Worm (Caenorhabditis elegans) whole organism, L4 larva: ENCODE results near the gene arrd-16.

Source experiments
- D1046.2 ChIP-seq: fragments of 200-800 bp; sonication (Bioruptor generic); IDR thresholded peaks from 2 replicates; pipeline ENCODE4 v1.3.6; 2022; ENCODE audit warnings: missing genetic modification characterization, missing compliant biosample characterization
- F10B5.3 ChIP-seq: sonication (generic microtip); optimal IDR thresholded peaks from 2 replicates; lab custom pipeline; 2016; ENCODE audit warnings: mild to moderate bottlenecking, missing genetic modification characterization, missing compliant biosample characterization
- F37D6.2 ChIP-seq: sonication (generic microtip); optimal IDR thresholded peaks from 2 replicates; lab custom pipeline; 2016; ENCODE audit warnings: mild to moderate bottlenecking, missing genetic modification characterization, missing compliant biosample characterization
- Y105C5A.15 ChIP-seq: fragments of 200-800 bp; sonication (Bioruptor generic); IDR thresholded peaks from 2 replicates; pipeline ENCODE4 v1.3.6; 2022; ENCODE audit warnings: missing genetic modification characterization, missing compliant biosample characterization
- Y48G9A.11 ChIP-seq: fragments of 200-800 bp; sonication (Bioruptor generic); IDR thresholded peaks from 2 replicates; pipeline ENCODE4 v1.3.6; 2022; ENCODE audit warnings: missing genetic modification reagents, missing genetic modification characterization, missing compliant biosample characterization
- Y5F2A.4 ChIP-seq: fragments of 200-800 bp; sonication (Bioruptor generic); optimal IDR thresholded peaks from 2 replicates; lab custom pipeline; 2018; ENCODE audit warnings: mild to moderate bottlenecking, missing genetic modification characterization, missing compliant biosample characterization
- Y75B8A.6 ChIP-seq: fragments of 200-800 bp; sonication (Bioruptor generic); IDR thresholded peaks from 2 replicates; pipeline ENCODE4 v1.3.6; 2022; ENCODE audit warnings: missing genetic modification reagents, missing genetic modification characterization, missing compliant biosample characterization
- ZK337.2 ChIP-seq: fragments of 200-800 bp; sonication (Bioruptor generic); IDR thresholded peaks from 2 replicates; pipeline ENCODE4 v1.3.6; 2022; ENCODE audit warnings: missing genetic modification reagents, missing genetic modification characterization, missing compliant biosample characterization
- aha-1 ChIP-seq: fragments of 150-350 bp; peaks from one replicate; lab custom pipeline; 2014; ENCODE audit warnings: missing biosample characterization, missing genetic modification characterization
- aly-2 ChIP-seq: sonication (generic microtip); optimal IDR thresholded peaks from 2 replicates; lab custom pipeline; 2018; ENCODE audit warnings: missing biosample characterization, missing genetic modification characterization
- ama-1 ChIP-seq: fragments of 150-350 bp; optimal IDR thresholded peaks from 2 replicates; lab custom pipeline; 2014; ENCODE audit warnings: inconsistent platforms, mixed read lengths
- attf-4 ChIP-seq: sonication (generic microtip); optimal IDR thresholded peaks from 3 replicates; lab custom pipeline; 2017; ENCODE audit warnings: missing biosample characterization, missing genetic modification characterization
- ceh-20 ChIP-seq: fragments of 200-800 bp; sonication (Bioruptor generic); IDR thresholded peaks from 2 replicates; pipeline ENCODE4 v1.3.6; 2022; ENCODE audit warnings: missing genetic modification reagents, missing genetic modification characterization, missing compliant biosample characterization
- ceh-28 ChIP-seq: fragments of 150-350 bp; optimal IDR thresholded peaks from 2 replicates; lab custom pipeline; 2014; ENCODE audit warnings: missing biosample characterization, missing genetic modification reagents, missing genetic modification characterization
- ceh-32 ChIP-seq: sonication (generic microtip); optimal IDR thresholded peaks from 2 replicates; lab custom pipeline; 2016; ENCODE audit warnings: mild to moderate bottlenecking, missing genetic modification characterization, missing compliant biosample characterization; ENCODE audit not compliant: poor library complexity
- daf-12 ChIP-seq: fragments of 150-350 bp; optimal IDR thresholded peaks from 2 replicates; lab custom pipeline; 2014; ENCODE audit warnings: missing biosample characterization, missing genetic modification reagents, missing genetic modification characterization
- daf-16 ChIP-seq, 3 experiments: sonication (generic microtip); optimal IDR thresholded peaks; 2 replicates each; lab custom pipeline; 2016 to 2017; ENCODE audit warnings: missing genetic modification characterization in 3 of 3, missing genetic modification reagents in 3 of 3, mild to moderate bottlenecking in 2 of 3, missing compliant biosample characterization in 2 of 3, missing biosample characterization in 1 of 3, moderate library complexity in 1 of 3
- daf-19 ChIP-seq: fragments of 200-800 bp; sonication (Bioruptor generic); conservative IDR thresholded peaks from 2 replicates; pipeline ENCODE4 v1.3.6; 2022; ENCODE audit warnings: missing genetic modification characterization, missing compliant biosample characterization
- daf-8 ChIP-seq: fragments of 200-800 bp; sonication (Bioruptor generic); IDR thresholded peaks from 2 replicates; pipeline ENCODE4 v1.3.6; 2022; ENCODE audit warnings: missing genetic modification characterization, missing compliant biosample characterization
- dmd-6 ChIP-seq: fragments of 200-800 bp; sonication (Bioruptor generic); IDR thresholded peaks from 2 replicates; pipeline ENCODE4 v1.3.6; 2022; ENCODE audit warnings: missing genetic modification reagents, missing genetic modification characterization, missing compliant biosample characterization
- dmd-8 ChIP-seq: fragments of 200-800 bp; sonication (Bioruptor generic); IDR thresholded peaks from 2 replicates; pipeline ENCODE4 v1.3.6; 2022; ENCODE audit warnings: missing genetic modification characterization, missing compliant biosample characterization
- dve-1 ChIP-seq: sonication (generic microtip); optimal IDR thresholded peaks from 2 replicates; lab custom pipeline; 2017; ENCODE audit warnings: antibody characterized with exemption, mild to moderate bottlenecking, missing genetic modification characterization, missing compliant biosample characterization; ENCODE audit not compliant: insufficient read depth
- fkh-10 ChIP-seq: fragments of 150-350 bp; optimal IDR thresholded peaks from 2 replicates; lab custom pipeline; 2014; ENCODE audit warnings: missing biosample characterization, missing genetic modification reagents, missing genetic modification characterization
- fos-1 ChIP-seq: fragments of 150-350 bp; optimal IDR thresholded peaks from 2 replicates; lab custom pipeline; 2014; ENCODE audit warnings: missing biosample characterization, missing genetic modification characterization
- hlh-11 ChIP-seq: fragments of 200-800 bp; sonication (Bioruptor generic); optimal IDR thresholded peaks from 2 replicates; lab custom pipeline; 2018; ENCODE audit warnings: mild to moderate bottlenecking, missing genetic modification characterization, missing compliant biosample characterization
- hmg-1.1 ChIP-seq: fragments of 200-800 bp; sonication (Bioruptor generic); IDR thresholded peaks from 2 replicates; pipeline ENCODE4 v1.3.6; 2022; ENCODE audit warnings: missing genetic modification reagents, missing genetic modification characterization, missing compliant biosample characterization
- jun-1 ChIP-seq: fragments of 150-350 bp; optimal IDR thresholded peaks from 2 replicates; lab custom pipeline; 2014; ENCODE audit warnings: missing biosample characterization, missing genetic modification reagents, missing genetic modification characterization
- lin-1 ChIP-seq: fragments of 200-800 bp; sonication (Bioruptor generic); IDR thresholded peaks from 2 replicates; pipeline ENCODE4 v1.3.6; 2022; ENCODE audit warnings: missing genetic modification reagents, missing genetic modification characterization, missing compliant biosample characterization
- lin-15B ChIP-seq: fragments of 150-350 bp; sonication (generic microtip); optimal IDR thresholded peaks from 3 replicates; lab custom pipeline; 2014; ENCODE audit warnings: missing biosample characterization, missing genetic modification characterization
- lin-29 ChIP-seq: fragments of 200-800 bp; sonication (Bioruptor generic); IDR thresholded peaks from 2 replicates; pipeline ENCODE4 v1.3.6; 2022; ENCODE audit warnings: missing genetic modification reagents, missing genetic modification characterization, missing compliant biosample characterization
- lin-39 ChIP-seq: fragments of 150-350 bp; optimal IDR thresholded peaks from 2 replicates; lab custom pipeline; 2014; ENCODE audit warnings: missing biosample characterization, missing genetic modification reagents, missing genetic modification characterization
- lsy-2 ChIP-seq, 2 experiments: fragments of 150-350 bp in 1 of 2; sonication (generic microtip) in 1 of 2; optimal IDR thresholded peaks; 2 replicates each; lab custom pipeline; 2014 to 2017; ENCODE audit warnings: missing biosample characterization in 2 of 2, missing genetic modification characterization in 2 of 2
- madf-9 ChIP-seq: fragments of 200-800 bp; sonication (Bioruptor generic); conservative IDR thresholded peaks from 2 replicates; pipeline ENCODE4 v1.3.6; 2022; ENCODE audit warnings: missing genetic modification reagents, missing genetic modification characterization, missing compliant biosample characterization
- mep-1 ChIP-seq: fragments of 150-350 bp; sonication (generic microtip); optimal IDR thresholded peaks from 3 replicates; lab custom pipeline; 2014; ENCODE audit warnings: missing biosample characterization, missing genetic modification characterization
- mxl-3 ChIP-seq: fragments of 200-800 bp; sonication (Bioruptor generic); optimal IDR thresholded peaks from 2 replicates; lab custom pipeline; 2018; ENCODE audit warnings: mild to moderate bottlenecking, missing genetic modification characterization, missing compliant biosample characterization
- nhr-10 ChIP-seq: fragments of 150-350 bp; optimal IDR thresholded peaks from 2 replicates; lab custom pipeline; 2014; ENCODE audit warnings: missing biosample characterization, missing genetic modification characterization
- nhr-11 ChIP-seq: fragments of 150-350 bp; optimal IDR thresholded peaks from 2 replicates; lab custom pipeline; 2014; ENCODE audit warnings: missing biosample characterization, missing genetic modification characterization
- nhr-25 ChIP-seq: sonication (generic microtip); optimal IDR thresholded peaks from 2 replicates; lab custom pipeline; 2017; ENCODE audit warnings: missing genetic modification characterization, mild to moderate bottlenecking, missing compliant biosample characterization, antibody characterized with exemption, moderate library complexity, borderline replicate concordance; ENCODE audit not compliant: insufficient read depth
- nhr-28 ChIP-seq: fragments of 150-350 bp; optimal IDR thresholded peaks from 2 replicates; lab custom pipeline; 2014; ENCODE audit warnings: missing biosample characterization, missing genetic modification characterization
- nhr-41 ChIP-seq: fragments of 200-800 bp; sonication (Bioruptor generic); IDR thresholded peaks from 2 replicates; pipeline ENCODE4 v1.3.6; 2022; ENCODE audit warnings: missing genetic modification reagents, missing genetic modification characterization, missing compliant biosample characterization
- php-3 ChIP-seq: fragments of 200-800 bp; sonication (Bioruptor generic); IDR thresholded peaks from 2 replicates; pipeline ENCODE4 v1.3.6; 2022; ENCODE audit warnings: missing genetic modification reagents, missing genetic modification characterization, missing compliant biosample characterization
- pqm-1 ChIP-seq: sonication (generic microtip); optimal IDR thresholded peaks from 2 replicates; lab custom pipeline; 2017; ENCODE audit warnings: missing biosample characterization, missing genetic modification characterization
- skn-1 ChIP-seq: fragments of 150-350 bp; optimal IDR thresholded peaks from 2 replicates; lab custom pipeline; 2014; ENCODE audit warnings: missing biosample characterization, missing genetic modification characterization
- spr-1 ChIP-seq: sonication (generic microtip); optimal IDR thresholded peaks from 2 replicates; lab custom pipeline; 2016; ENCODE audit warnings: mild to moderate bottlenecking, missing genetic modification characterization, missing compliant biosample characterization
- tag-97 ChIP-seq: fragments of 200-800 bp; sonication (Bioruptor generic); IDR thresholded peaks from 2 replicates; pipeline ENCODE4 v1.3.6; 2022; ENCODE audit warnings: missing genetic modification characterization, missing compliant biosample characterization
- tra-1 ChIP-seq: fragments of 200-800 bp; sonication (Bioruptor generic); IDR thresholded peaks from 2 replicates; pipeline ENCODE4 v1.3.6; 2022; ENCODE audit warnings: missing genetic modification reagents, missing genetic modification characterization, missing compliant biosample characterization
- unc-130 ChIP-seq: sonication (generic microtip); optimal IDR thresholded peaks from 2 replicates; lab custom pipeline; 2016; ENCODE audit warnings: missing genetic modification reagents, missing genetic modification characterization, missing compliant biosample characterization
- unc-62 ChIP-seq, 3 experiments: fragments of 150-350 bp in 1 of 3; sonication (generic microtip); optimal IDR thresholded peaks in 2 of 3; peaks in 1 of 3; 1 replicate in 1 of 3; 2 replicates in 2 of 3; lab custom pipeline; 2014 to 2017; ENCODE audit warnings: missing biosample characterization in 3 of 3, missing genetic modification characterization in 3 of 3, missing genetic modification reagents in 3 of 3, missing genotype in 1 of 3
- vab-7 ChIP-seq: fragments of 200-800 bp; sonication (Bioruptor generic); IDR thresholded peaks from 2 replicates; pipeline ENCODE4 v1.3.6; 2022; ENCODE audit warnings: missing genetic modification reagents, missing genetic modification characterization, missing compliant biosample characterization
- zag-1 ChIP-seq: fragments of 150-350 bp; optimal IDR thresholded peaks from 2 replicates; lab custom pipeline; 2014; ENCODE audit warnings: missing biosample characterization, missing genetic modification characterization
- zip-11 ChIP-seq: fragments of 200-800 bp; sonication (Bioruptor generic); IDR thresholded peaks from 2 replicates; pipeline ENCODE4 v1.3.6; 2022; ENCODE audit warnings: missing genetic modification characterization, missing compliant biosample characterization
- ztf-11 ChIP-seq: fragments of 150-350 bp; optimal IDR thresholded peaks from 2 replicates; lab custom pipeline; 2014; ENCODE audit warnings: missing biosample characterization, missing genetic modification characterization

Gene arrd-16

DNA sequence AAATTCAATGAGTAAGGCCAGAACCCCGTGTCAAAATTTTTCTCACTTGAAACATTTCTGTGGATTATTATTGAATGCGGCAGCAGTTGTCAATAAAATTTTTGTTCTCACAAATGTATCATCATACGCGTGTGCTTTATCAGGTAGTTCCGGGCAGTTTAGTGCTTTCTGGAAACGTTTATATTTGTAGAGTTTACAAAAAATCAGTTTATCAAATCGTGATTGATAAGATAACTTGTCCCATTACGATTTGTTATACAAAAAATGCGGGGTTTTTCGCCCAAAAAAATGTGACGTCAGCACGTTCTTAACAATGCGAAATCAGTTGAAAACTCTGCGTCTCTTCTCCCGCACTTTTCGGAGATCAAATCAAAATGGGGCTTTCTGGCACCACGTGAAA is 39.3 kb upstream of the arrd-16 start:
- TF ChIP-seq tra-1 (GFP tag; lab: Robert Waterston, UW) (no peak), daf-12 (tag; lab: Kevin White, UChicago) (no peak), lin-1 (GFP tag; lab: Robert Waterston, UW) (no peak), nhr-11 (tag; lab: Kevin White, UChicago) (no peak), F10B5.3 (tag; lab: Kevin White, UChicago) (no peak), tag-97 (GFP tag; lab: Robert Waterston, UW) (no peak), hlh-11 (tag; lab: Kevin White, UChicago) (peak; percentile 48), attf-4 (no peak), Y75B8A.6 (GFP tag; lab: Robert Waterston, UW) (no peak), lin-29 (no peak), nhr-25 (tag; lab: Kevin White, UChicago) (no peak), ceh-20 (GFP tag; lab: Robert Waterston, UW) (no peak), nhr-10 (tag; lab: Kevin White, UChicago) (no peak), dmd-6 (GFP tag; lab: Robert Waterston, UW) (peak; percentile 73), ceh-32 (tag; lab: Kevin White, UChicago) (no peak), Y105C5A.15 (GFP tag; lab: Robert Waterston, UW) (no peak), pqm-1 (tag; lab: Kevin White, UChicago) (no peak), fkh-10 (GFP tag; lab: Kevin White, UChicago) (no peak), dmd-8 (GFP tag; lab: Robert Waterston, UW) (no peak), zip-11 (no peak), aha-1 (no peak), skn-1 (tag; lab: Kevin White, UChicago) (no peak), nhr-28 (tag; lab: Kevin White, UChicago) (peak; percentile 28), mxl-3 (GFP tag; lab: Kevin White, UChicago) (peak; percentile 10), daf-8 (no peak), fos-1 (no peak), jun-1 (no peak), hmg-1.1 (GFP tag; lab: Robert Waterston, UW) (no peak), unc-130 (GFP tag; lab: Kevin White, UChicago) (no peak), D1046.2 (no peak), Y48G9A.11 (GFP tag; lab: Robert Waterston, UW) (no peak), madf-9 (no peak), daf-19 (GFP tag; lab: Robert Waterston, UW) (no peak), aly-2 (tag; lab: Kevin White, UChicago) (no peak), daf-16 (GFP tag; optimal IDR thresholded peaks at IDR 0.05; lab: Kevin White, UChicago) (no peak), daf-16 (tag; optimal IDR thresholded peaks at IDR 0.05; lab: Kevin White, UChicago) (peak; percentile 38), ztf-11 (tag; lab: Kevin White, UChicago) (no peak), ama-1 (lab: Kevin White, UChicago) (no peak), nhr-41 (no peak), F37D6.2 (tag; lab: Kevin White, UChicago) (no peak), ZK337.2 (GFP tag; lab: Robert Waterston, UW) (no peak), ceh-28 (no peak), lin-15B (tag; lab: Kevin White, UChicago) (no peak), php-3 (GFP tag; lab: Robert Waterston, UW) (peak; percentile 64), lin-39 (tag; lab: Kevin White, UChicago) (no peak), dve-1 (tag; lab: Kevin White, UChicago) (peak; percentile 27), mep-1 (tag; lab: Kevin White, UChicago) (no peak), unc-62 (GFP tag; optimal IDR thresholded peaks at IDR 0.05 in 1 of 2; lab: Kevin White, UChicago) (peak in 1 of 2 experiments; percentile 32), unc-62 (tag; optimal IDR thresholded peaks at IDR 0.05; lab: Kevin White, UChicago) (no peak), zag-1 (no peak), vab-7 (GFP tag; lab: Robert Waterston, UW) (no peak), Y5F2A.4 (GFP tag; lab: Kevin White, UChicago) (no peak), lsy-2 (tag; optimal IDR thresholded peaks at IDR 0.05; lab: Kevin White, UChicago) (no peak), spr-1 (tag; lab: Kevin White, UChicago) (no peak)
